Fruit fly (Drosophila melanogaster) S2 (cell line): ENCODE data around the gene CG34125.

Source experiments
- CG8478 ChIP-seq: fragments of >200 bp; optimal IDR thresholded peaks from 2 replicates; lab custom pipeline; 2018
- CTCF ChIP-seq, 2 experiments: fragments of >200 bp; optimal IDR thresholded peaks; 2 replicates each; lab custom pipeline; 2018

Gene CG34125

dm6 chr2L:4965420-4965819 is at the start of gene CG34125:
Gene CG34125 (plus strand): TSS chr2L:4965673.
- TF ChIP-seq CG8478 (lab: Kevin White, UChicago) (no peak), CTCF (optimal IDR thresholded peaks at IDR 0.05; lab: Kevin White, UChicago) (no peak)

dm6 chr2L:4915715-4916153 is 49.7 kb upstream of the CG34125 start:
- TF ChIP-seq CG8478 (lab: Kevin White, UChicago) (no peak), CTCF (optimal IDR thresholded peaks at IDR 0.05; lab: Kevin White, UChicago) (no peak)

- TF ChIP-seq CTCF (optimal IDR thresholded peaks at IDR 0.05; lab: Kevin White, UChicago) (no peak), CG8478 (lab: Kevin White, UChicago) (no peak)
These were observed 48.7 kb upstream of the CG34125 start for dm6 chr2L:4916738-4917137.

- TF ChIP-seq CG8478 (lab: Kevin White, UChicago) = no peak
- no peak for TF ChIP-seq CTCF (optimal IDR thresholded peaks at IDR 0.05; lab: Kevin White, UChicago)
These were observed 37.1 kb upstream of the CG34125 start for dm6 chr2L:4928340-4928739.

dm6 chr2L:4930541-4930940 is 34.9 kb upstream of the CG34125 start:
- TF ChIP-seq CG8478 (lab: Kevin White, UChicago) (no peak), CTCF (optimal IDR thresholded peaks at IDR 0.05; lab: Kevin White, UChicago) (no peak)

dm6 chr2L:4932284-4932683 is 33.2 kb upstream of the CG34125 start, which contains the start of gene hoe1:
Gene hoe1 (minus strand): TSS chr2L:4932384.
- TF ChIP-seq CG8478 (lab: Kevin White, UChicago) (no peak), CTCF (optimal IDR thresholded peaks at IDR 0.05; lab: Kevin White, UChicago) (no peak)

- no peak for TF ChIP-seq CTCF (optimal IDR thresholded peaks at IDR 0.05; lab: Kevin White, UChicago)
- no peak for TF ChIP-seq CG8478 (lab: Kevin White, UChicago)
These were observed 29.1 kb upstream of the CG34125 start, which contains the start of gene hoe2 for dm6 chr2L:4936325-4936869. Gene hoe2 (minus strand): TSS chr2L:4936450.

- TF ChIP-seq CTCF (optimal IDR thresholded peaks at IDR 0.05; lab: Kevin White, UChicago) (no peak), CG8478 (lab: Kevin White, UChicago) (no peak)
These were observed 28.4 kb upstream of the CG34125 start, which contains the start of gene Sgs1 for dm6 chr2L:4937060-4937459. Gene Sgs1 (plus strand): TSS chr2L:4937409.

dm6 chr2L:4942257-4942792 is 23.1 kb upstream of the CG34125 start, which contains the start of gene synr:
Gene synr (plus strand): TSS chr2L:4942742.
- TF ChIP-seq CG8478 (lab: Kevin White, UChicago) (no peak), CTCF (optimal IDR thresholded peaks at IDR 0.05; lab: Kevin White, UChicago) (no peak)

- TF ChIP-seq CTCF (optimal IDR thresholded peaks at IDR 0.05; lab: Kevin White, UChicago) = no peak
- no peak for TF ChIP-seq CG8478 (lab: Kevin White, UChicago)
These were observed 20.2 kb upstream of the CG34125 start, which contains the start of the genes mRpL24 and betaggt-I for dm6 chr2L:4945300-4945699. Gene mRpL24 (minus strand): TSS chr2L:4945361. Gene betaggt-I (plus strand): TSS chr2L:4945579.

dm6 chr2L:4949453-4950045 is 15.9 kb upstream of the CG34125 start, which contains the start of gene jet:
Gene jet (minus strand): TSS chr2L:4949784.
- TF ChIP-seq CG8478 (lab: Kevin White, UChicago) (no peak), CTCF (optimal IDR thresholded peaks at IDR 0.05; lab: Kevin White, UChicago) (peak in 1 of 2 experiments; percentile 41)

dm6 chr2L:4950667-4951066 is 14.8 kb upstream of the CG34125 start, which contains the start of gene Jon25Biii:
Gene Jon25Biii (minus strand): TSS chr2L:4950767.
- TF ChIP-seq CTCF (optimal IDR thresholded peaks at IDR 0.05; lab: Kevin White, UChicago) = no peak
- no peak for TF ChIP-seq CG8478 (lab: Kevin White, UChicago)

- TF ChIP-seq CG8478 (lab: Kevin White, UChicago) (no peak), CTCF (optimal IDR thresholded peaks at IDR 0.05; lab: Kevin White, UChicago) (no peak)
These were observed 12.3 kb upstream of the CG34125 start, which contains the start of gene Jon25Bii for dm6 chr2L:4953086-4953570. Gene Jon25Bii (minus strand): TSS chr2L:4953136.

dm6 chr2L:4955094-4955823 is 10.2 kb upstream of the CG34125 start, which contains the start of the genes Jon25Bi and Marcal1:
Gene Jon25Bi (minus strand): TSS chr2L:4955144.
Gene Marcal1 (plus strand): TSS chr2L:4955509.
- TF ChIP-seq CTCF (optimal IDR thresholded peaks at IDR 0.05; lab: Kevin White, UChicago) (no peak), CG8478 (lab: Kevin White, UChicago) (no peak)
